Fruit fly (Drosophila melanogaster): ENCODE measurements around the gene yip7.

dm6 chr3L:6012950-6013349 lies 22.1 kb upstream of the yip7 start:
- TF ChIP-seq Jarid2 (GFP tag; optimal IDR thresholded peaks at IDR 0.05): no peak
- TF ChIP-seq D19A (tag; optimal IDR thresholded peaks at IDR 0.05): no peak
- no peak for TF ChIP-seq hth (optimal IDR thresholded peaks at IDR 0.05)
- no peak for TF ChIP-seq CG11456 (GFP tag; IDR thresholded peaks at IDR 0.05)
- no peak for TF ChIP-seq da (GFP tag; optimal IDR thresholded peaks at IDR 0.05)
- no peak for TF ChIP-seq CG10462 (GFP tag; optimal IDR thresholded peaks at IDR 0.05)
- TF ChIP-seq Max (GFP tag; optimal IDR thresholded peaks at IDR 0.05): no peak
- no peak for TF ChIP-seq Ets97D (GFP tag; optimal IDR thresholded peaks at IDR 0.05)
- TF ChIP-seq ato (GFP tag; IDR thresholded peaks at IDR 0.05; ENCODE audit: partially characterized antibody): no peak
- TF ChIP-seq ro (GFP tag; IDR thresholded peaks at IDR 0.05): no peak
- TF ChIP-seq Eip74EF (GFP tag; optimal IDR thresholded peaks at IDR 0.05): no peak
- TF ChIP-seq CG14710 (tag; optimal IDR thresholded peaks at IDR 0.05): no peak
